Fruit fly (Drosophila melanogaster) whole organism, prepupa: ENCODE results near the gene dock.
A peak's percentile ranks its signal among the peaks of the same experiment; 100 is the strongest.

Experiments
- CG10669 ChIP-seq: fragments of 200-800 bp; sonication (Bioruptor generic); optimal IDR thresholded peaks from 3 replicates; lab custom pipeline; 2018; ENCODE audit warnings: missing biosample characterization, mild to moderate bottlenecking, missing genetic modification characterization, moderate library complexity
- CG11294 ChIP-seq: fragments of 200-800 bp; sonication (Bioruptor generic); IDR thresholded peaks from 2 replicates; pipeline ENCODE4 v1.3.6; 2022; ENCODE audit warnings: missing biosample characterization, missing genetic modification characterization
- CG11762 ChIP-seq: fragments of 200-800 bp; sonication (Bioruptor generic); optimal IDR thresholded peaks from 3 replicates; lab custom pipeline; 2016; ENCODE audit warnings: missing biosample characterization, missing genetic modification characterization; ENCODE audit not compliant: insufficient read depth
- CG11902 ChIP-seq: fragments of 200-800 bp; sonication (Bioruptor generic); optimal IDR thresholded peaks from 3 replicates; lab custom pipeline; 2016; ENCODE audit warnings: missing biosample characterization, missing genetic modification characterization
- CG15336 ChIP-seq: fragments of 200-800 bp; sonication (Bioruptor generic); IDR thresholded peaks from 2 replicates; pipeline ENCODE4 v1.3.6; 2022; ENCODE audit warnings: missing biosample characterization, missing genetic modification characterization
- CG3032 ChIP-seq: fragments of 200-800 bp; optimal IDR thresholded peaks from 2 replicates; lab custom pipeline; 2019; ENCODE audit warnings: missing biosample characterization, mild to moderate bottlenecking, missing genetic modification characterization, moderate library complexity
- CG32006 ChIP-seq: fragments of 200-800 bp; sonication (Bioruptor generic); optimal IDR thresholded peaks from 3 replicates; lab custom pipeline; 2017; ENCODE audit warnings: missing biosample characterization, mild to moderate bottlenecking, missing genetic modification characterization
- CG34406 ChIP-seq: fragments of 200-800 bp; sonication (Bioruptor generic); optimal IDR thresholded peaks from 3 replicates; lab custom pipeline; 2016; ENCODE audit warnings: missing biosample characterization, missing genetic modification characterization
- CG4318 ChIP-seq: fragments of 200-800 bp; sonication (Bioruptor generic); optimal IDR thresholded peaks from 3 replicates; lab custom pipeline; 2017; ENCODE audit warnings: missing biosample characterization, mild to moderate bottlenecking, missing genetic modification characterization
- CG6792 ChIP-seq: fragments of 200-800 bp; sonication (Bioruptor generic); optimal IDR thresholded peaks from 3 replicates; lab custom pipeline; 2016; ENCODE audit warnings: missing biosample characterization, missing genetic modification characterization
- CG6808 ChIP-seq: fragments of 200-800 bp; sonication (Bioruptor generic); optimal IDR thresholded peaks from 3 replicates; lab custom pipeline; 2017; ENCODE audit warnings: missing biosample characterization, missing genetic modification characterization, mild to moderate bottlenecking, moderate library complexity, missing genetic modification reagents
- CG7368 ChIP-seq: fragments of 200-800 bp; sonication (Bioruptor generic); optimal IDR thresholded peaks from 3 replicates; lab custom pipeline; 2016; ENCODE audit warnings: missing biosample characterization, missing genetic modification characterization
- CG8632 ChIP-seq: fragments of 200-800 bp; sonication (Bioruptor generic); optimal IDR thresholded peaks from 3 replicates; lab custom pipeline; 2016; ENCODE audit warnings: missing biosample characterization, missing genetic modification characterization
- CG9139 ChIP-seq: fragments of 200-800 bp; sonication (Bioruptor generic); optimal IDR thresholded peaks from 3 replicates; lab custom pipeline; 2017; ENCODE audit warnings: missing biosample characterization, mild to moderate bottlenecking, missing genetic modification characterization
- Eip75B ChIP-seq: fragments of 200-800 bp; sonication (Bioruptor generic); optimal IDR thresholded peaks from 3 replicates; lab custom pipeline; 2016; ENCODE audit warnings: missing biosample characterization, missing genetic modification characterization
- Eip78C ChIP-seq: fragments of 200-800 bp; sonication (Bioruptor generic); peaks from one replicate; lab custom pipeline; 2016; ENCODE audit warnings: missing biosample characterization, missing genetic modification characterization
- Eip93F ChIP-seq: fragments of 200-800 bp; sonication (Bioruptor generic); optimal IDR thresholded peaks from 2 replicates; lab custom pipeline; 2016; ENCODE audit warnings: missing biosample characterization, mild to moderate bottlenecking, missing genetic modification characterization
- Ets96B ChIP-seq: fragments of 200-800 bp; optimal IDR thresholded peaks from 2 replicates; lab custom pipeline; 2019; ENCODE audit warnings: missing biosample characterization, mild to moderate bottlenecking, missing genetic modification characterization, moderate library complexity
- Gug ChIP-seq: fragments of 200-800 bp; sonication (Bioruptor generic); IDR thresholded peaks from 2 replicates; pipeline ENCODE4 v1.3.6; 2022; ENCODE audit warnings: missing biosample characterization, missing genetic modification characterization
- Hr38 ChIP-seq: sonication (Bioruptor generic); optimal IDR thresholded peaks from 2 replicates; lab custom pipeline; 2016; ENCODE audit warnings: missing biosample characterization, missing genetic modification characterization
- Hr39 ChIP-seq: fragments of 200-800 bp; sonication (Bioruptor generic); optimal IDR thresholded peaks from 2 replicates; lab custom pipeline; 2016; ENCODE audit warnings: missing biosample characterization, missing genetic modification characterization
- Lpt ChIP-seq: fragments of 200-800 bp; sonication (Bioruptor generic); optimal IDR thresholded peaks from 3 replicates; lab custom pipeline; 2016; ENCODE audit warnings: missing biosample characterization, missing genetic modification characterization
- OdsH ChIP-seq: fragments of 200-800 bp; sonication (Bioruptor generic); optimal IDR thresholded peaks from 3 replicates; lab custom pipeline; 2016; ENCODE audit warnings: missing biosample characterization, missing genetic modification characterization
- Smox ChIP-seq: fragments of 200-800 bp; sonication (Bioruptor generic); optimal IDR thresholded peaks from 3 replicates; lab custom pipeline; 2016; ENCODE audit warnings: missing biosample characterization, missing genetic modification characterization
- dsx ChIP-seq: fragments of 200-800 bp; optimal IDR thresholded peaks from 3 replicates; lab custom pipeline; 2019; ENCODE audit warnings: missing biosample characterization, mild to moderate bottlenecking, missing genetic modification characterization, moderate library complexity; ENCODE audit not compliant: poor library complexity, severe bottlenecking
- eg ChIP-seq: fragments of 200-800 bp; sonication (Bioruptor generic); IDR thresholded peaks from 3 replicates; pipeline ENCODE4 v1.3.6; 2022; ENCODE audit warnings: missing biosample characterization, missing genetic modification characterization
- fkh ChIP-seq: fragments of 200-800 bp; sonication (Bioruptor generic); optimal IDR thresholded peaks from 3 replicates; lab custom pipeline; 2017; ENCODE audit warnings: missing biosample characterization, mild to moderate bottlenecking, missing genetic modification characterization, moderate library complexity
- lz ChIP-seq: fragments of 200-800 bp; sonication (Bioruptor generic); optimal IDR thresholded peaks from 3 replicates; lab custom pipeline; 2016; ENCODE audit warnings: missing biosample characterization, missing genetic modification characterization
- net ChIP-seq: fragments of 200-800 bp; sonication (Bioruptor generic); optimal IDR thresholded peaks from 3 replicates; lab custom pipeline; 2016; ENCODE audit warnings: missing biosample characterization, missing genetic modification characterization
- salr ChIP-seq, 2 experiments: fragments of 200-800 bp; sonication (Bioruptor generic); optimal IDR thresholded peaks; 3 replicates each; lab custom pipeline; 2016 to 2018; ENCODE audit warnings: missing biosample characterization in 2 of 2, missing genetic modification characterization in 2 of 2, mild to moderate bottlenecking in 1 of 2
- spab ChIP-seq: fragments of 200-800 bp; sonication (Bioruptor generic); optimal IDR thresholded peaks from 2 replicates; lab custom pipeline; 2017; ENCODE audit warnings: missing biosample characterization, mild to moderate bottlenecking, missing genetic modification characterization, missing genetic modification reagents
- svp ChIP-seq: fragments of 200-800 bp; sonication (Bioruptor generic); peaks from one replicate; lab custom pipeline; 2016; ENCODE audit warnings: missing biosample characterization, missing genetic modification characterization
- vri ChIP-seq: fragments of 200-800 bp; sonication (Bioruptor generic); optimal IDR thresholded peaks from 3 replicates; lab custom pipeline; 2016; ENCODE audit warnings: missing biosample characterization, mild to moderate bottlenecking, missing genetic modification characterization

The dock gene

DNA sequence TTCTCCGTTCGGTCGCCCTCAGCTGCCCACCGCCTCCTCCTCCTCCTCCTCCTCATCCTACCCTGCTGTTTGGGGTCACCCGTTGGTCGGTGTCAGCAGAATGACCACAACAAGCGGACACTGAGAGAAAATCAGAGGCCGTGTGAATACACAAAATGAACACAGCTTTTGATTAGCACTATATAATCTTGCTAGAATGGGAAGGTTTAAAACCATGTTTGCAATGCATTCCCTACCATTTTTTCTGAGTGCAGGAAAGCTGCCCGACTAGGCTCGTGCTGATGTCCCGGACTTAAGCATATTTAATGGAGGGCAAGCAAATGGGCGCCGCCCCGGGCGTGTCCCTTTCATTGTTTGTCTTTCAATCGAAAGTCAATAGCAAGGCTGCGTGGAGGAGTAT is 44.9 kb upstream of the dock start:
- no peak for TF ChIP-seq CG6792 (GFP tag; lab: Kevin White, UChicago)
- no peak for TF ChIP-seq net (GFP tag; lab: Kevin White, UChicago)
- no peak for TF ChIP-seq CG6808 (GFP tag; lab: Kevin White, UChicago)
- no peak for TF ChIP-seq CG34406 (GFP tag; lab: Kevin White, UChicago)
- no peak for TF ChIP-seq CG11902 (GFP tag; lab: Kevin White, UChicago)
- no peak for TF ChIP-seq dsx (GFP tag; lab: Kevin White, UChicago)
- no peak for TF ChIP-seq Hr39 (GFP tag; lab: Kevin White, UChicago)
- TF ChIP-seq CG11762, result no peak
- TF ChIP-seq fkh, result no peak
- TF ChIP-seq CG32006 (GFP tag; lab: Kevin White, UChicago), result no peak
- no peak for TF ChIP-seq CG15336 (GFP tag; lab: Robert Waterston, UW)

DNA sequence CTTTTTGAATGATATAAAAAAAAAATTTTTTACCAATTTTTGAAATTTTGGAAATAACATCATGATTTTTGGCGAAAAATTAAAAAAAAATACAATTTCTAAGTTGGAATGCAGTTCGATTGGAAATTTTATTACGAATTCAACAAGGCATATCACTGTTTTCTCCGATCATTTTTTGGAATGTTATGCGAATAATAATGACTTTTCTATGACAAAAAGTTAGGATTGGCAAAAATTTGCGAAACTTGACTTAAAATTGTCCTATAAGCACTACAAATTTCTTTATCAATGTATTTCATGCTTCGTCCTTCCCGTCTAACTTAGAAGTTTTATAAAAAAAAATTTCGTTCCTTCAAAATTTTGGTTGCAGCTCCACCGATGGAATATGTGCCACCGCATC is 41.7 kb upstream of the dock start, which contains the start of gene CG3544:
TSS of gene CG3544 (plus strand) at position 301 of the 400 bp plus-strand sequence.
- no peak for TF ChIP-seq Eip78C (GFP tag; lab: Kevin White, UChicago)
- no peak for TF ChIP-seq spab (GFP tag; lab: Kevin White, UChicago)
- TF ChIP-seq CG7368 (GFP tag; lab: Kevin White, UChicago), result no peak
- no peak for TF ChIP-seq CG3032 (tag; lab: Kevin White, UChicago)
- no peak for TF ChIP-seq CG11762
- no peak for TF ChIP-seq Gug (GFP tag; lab: Robert Waterston, UW)
- TF ChIP-seq CG11294 (GFP tag; lab: Robert Waterston, UW), result no peak
- no peak for TF ChIP-seq dsx (GFP tag; lab: Kevin White, UChicago)
- no peak for TF ChIP-seq Ets96B (tag; lab: Kevin White, UChicago)
- TF ChIP-seq CG8632 (GFP tag; lab: Kevin White, UChicago), result no peak
- TF ChIP-seq svp (GFP tag; lab: Kevin White, UChicago), result no peak
- TF ChIP-seq CG4318 (GFP tag; lab: Kevin White, UChicago), result no peak
- TF ChIP-seq Eip75B, result no peak
- TF ChIP-seq CG34406 (GFP tag; lab: Kevin White, UChicago), result no peak

DNA sequence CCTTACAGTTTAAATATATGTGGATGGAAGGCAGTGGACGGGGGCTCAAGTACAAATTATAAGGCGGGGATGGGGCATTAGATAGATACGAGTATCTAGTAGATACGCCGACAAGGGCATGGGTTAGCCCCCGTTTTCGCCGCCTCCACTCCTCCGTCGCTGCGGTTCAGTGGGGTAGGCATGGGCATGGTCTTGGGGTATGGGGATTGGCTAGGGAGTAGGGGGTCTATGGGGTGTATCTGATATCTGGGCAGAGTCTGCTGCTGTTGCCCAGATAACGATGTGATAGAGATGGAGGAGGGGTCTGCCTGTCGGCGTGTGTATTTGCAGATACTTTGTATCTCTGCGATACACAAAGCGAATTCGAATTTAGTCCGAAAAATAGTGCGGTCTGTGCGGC is 35.8 kb upstream of the dock start:
- TF ChIP-seq vri (GFP tag; lab: Kevin White, UChicago), result no peak
- TF ChIP-seq OdsH (GFP tag; lab: Kevin White, UChicago), result no peak
- TF ChIP-seq lz (GFP tag; lab: Kevin White, UChicago), result no peak
- peak; percentile 53 for TF ChIP-seq fkh
- no peak for TF ChIP-seq eg
- no peak for TF ChIP-seq Hr38 (GFP tag; lab: Kevin White, UChicago)
- TF ChIP-seq svp (GFP tag; lab: Kevin White, UChicago), result peak; percentile 39

DNA sequence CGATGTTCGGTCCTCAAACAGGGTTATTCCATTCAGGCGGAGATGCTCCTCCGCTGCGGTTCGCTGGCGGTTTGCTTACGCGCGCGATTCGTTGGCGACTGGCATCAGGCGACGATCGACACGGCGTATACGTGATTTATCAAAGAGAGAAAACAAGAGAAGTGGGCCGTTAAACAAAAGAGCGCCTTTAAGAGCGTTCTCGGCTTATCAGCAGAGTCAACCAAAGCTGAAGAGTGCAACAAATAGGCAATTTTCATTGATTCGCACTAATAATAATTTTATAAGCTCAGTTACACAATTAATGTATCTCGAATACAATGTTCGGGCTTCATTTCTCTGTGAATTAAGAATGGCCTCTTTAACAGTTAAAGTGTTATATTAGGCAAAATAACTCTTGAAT is 35.1 kb upstream of the dock start, which contains the start of gene Pkg21D:
TSS of gene Pkg21D (minus strand) at position 101 of the 400 bp plus-strand sequence.
- no peak for TF ChIP-seq Eip93F (GFP tag; lab: Kevin White, UChicago)

DNA sequence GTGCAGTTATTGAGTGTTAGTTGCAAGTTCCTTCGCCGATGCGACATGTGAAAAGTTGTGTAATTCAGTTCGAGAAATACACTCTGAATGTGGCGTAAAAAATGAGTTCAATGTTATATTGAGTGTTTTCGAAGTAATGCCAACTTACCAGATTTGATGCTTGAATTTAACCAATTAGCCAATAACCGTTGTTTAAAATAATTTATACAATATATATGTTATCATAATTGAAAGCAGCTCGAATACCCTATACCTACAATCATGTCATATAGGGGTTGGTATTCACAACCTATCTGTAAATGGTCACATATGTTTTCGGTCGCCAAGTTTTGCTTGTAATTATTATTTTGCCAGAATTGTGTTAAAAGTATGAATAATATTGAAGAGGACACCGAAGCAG is 15.5 kb upstream of the dock start, which contains the start of gene Nnf1b:
TSS of gene Nnf1b (plus strand) at position 301 of the 400 bp plus-strand sequence.
- TF ChIP-seq svp (GFP tag; lab: Kevin White, UChicago) (no peak), CG7368 (GFP tag; lab: Kevin White, UChicago) (no peak), CG9139 (GFP tag; lab: Kevin White, UChicago) (no peak), Eip93F (GFP tag; lab: Kevin White, UChicago) (no peak), Smox (no peak), CG10669 (GFP tag; lab: Kevin White, UChicago) (no peak), eg (no peak), salr (GFP tag; optimal IDR thresholded peaks at IDR 0.05; lab: Kevin White, UChicago) (no peak), CG15336 (GFP tag; lab: Robert Waterston, UW) (no peak), Lpt (no peak), fkh (no peak)
